Worm (Caenorhabditis elegans) whole organism, L1 larva: ENCODE measurements around the gene F10E9.1.

ENCODE experiments used
- C04F5.9 ChIP-seq: sonication (generic microtip); optimal IDR thresholded peaks from 2 replicates; lab custom pipeline; 2016; ENCODE audit warnings: missing genetic modification characterization, missing compliant biosample characterization
- C16A3.4 ChIP-seq: fragments of 150-350 bp; optimal IDR thresholded peaks from 2 replicates; lab custom pipeline; 2014; ENCODE audit warnings: missing biosample characterization, missing genetic modification characterization
- C34B4.2 ChIP-seq: sonication (generic microtip); optimal IDR thresholded peaks from 2 replicates; lab custom pipeline; 2017; ENCODE audit warnings: mild to moderate bottlenecking, missing genetic modification characterization, missing compliant biosample characterization
- F16B12.6 ChIP-seq: fragments of 150-350 bp; optimal IDR thresholded peaks from 2 replicates; lab custom pipeline; 2014; ENCODE audit warnings: missing biosample characterization, missing genetic modification characterization
- Y116A8C.19 ChIP-seq: sonication (generic microtip); optimal IDR thresholded peaks from 2 replicates; lab custom pipeline; 2016; ENCODE audit warnings: missing compliant biosample characterization, missing genetic modification characterization, borderline replicate concordance
- alr-1 ChIP-seq: fragments of 200-800 bp; sonication (Bioruptor generic); optimal IDR thresholded peaks from 2 replicates; lab custom pipeline; 2018; ENCODE audit warnings: borderline replicate concordance, mild to moderate bottlenecking, missing genetic modification characterization, missing compliant biosample characterization
- aly-2 ChIP-seq: fragments of 150-350 bp; optimal IDR thresholded peaks from 2 replicates; lab custom pipeline; 2014; ENCODE audit warnings: missing biosample characterization, missing genetic modification characterization
- ama-1 ChIP-seq: fragments of 150-350 bp; optimal IDR thresholded peaks from 2 replicates; lab custom pipeline; 2014
- ceh-63 ChIP-seq: fragments of 200-800 bp; sonication (Bioruptor generic); optimal IDR thresholded peaks from 2 replicates; lab custom pipeline; 2018; ENCODE audit warnings: mild to moderate bottlenecking, missing genetic modification characterization, missing compliant biosample characterization
- ceh-90 ChIP-seq: sonication (generic microtip); optimal IDR thresholded peaks from 2 replicates; lab custom pipeline; 2016; ENCODE audit warnings: missing genetic modification characterization, missing compliant biosample characterization
- dpl-1 ChIP-seq, 3 experiments: fragments of 150-350 bp in 2 of 3; sonication (generic microtip) in 1 of 3; optimal IDR thresholded peaks; 2 replicates each; lab custom pipeline; 2014 to 2017; ENCODE audit warnings: missing biosample characterization in 3 of 3, missing genetic modification characterization in 3 of 3, missing genetic modification reagents in 3 of 3
- dsc-1 ChIP-seq: sonication (generic microtip); optimal IDR thresholded peaks from 2 replicates; lab custom pipeline; 2016; ENCODE audit warnings: mild to moderate bottlenecking, missing genetic modification characterization, missing compliant biosample characterization
- efl-3 ChIP-seq: fragments of 200-800 bp; sonication (Bioruptor generic); optimal IDR thresholded peaks from 2 replicates; lab custom pipeline; 2018; ENCODE audit warnings: mild to moderate bottlenecking, missing genetic modification characterization, missing compliant biosample characterization
- egl-13 ChIP-seq: sonication (generic microtip); optimal IDR thresholded peaks from 2 replicates; lab custom pipeline; 2016; ENCODE audit warnings: missing genotype, missing genetic modification reagents, missing genetic modification characterization, missing compliant biosample characterization
- egl-27 ChIP-seq, 2 experiments: fragments of 150-350 bp in 1 of 2; sonication (generic microtip); optimal IDR thresholded peaks; 3 replicates each; lab custom pipeline; 2017 to 2018; ENCODE audit warnings: missing biosample characterization in 2 of 2, missing genetic modification characterization in 2 of 2, missing genetic modification reagents in 2 of 2
- elt-2 ChIP-seq: sonication (generic microtip); optimal IDR thresholded peaks from 2 replicates; lab custom pipeline; 2016; ENCODE audit warnings: missing genetic modification characterization, mild to moderate bottlenecking, inconsistent platforms, missing compliant biosample characterization, missing genetic modification reagents
- elt-3 ChIP-seq, 6 experiments: fragments of 150-350 bp in 1 of 6; sonication (generic microtip); optimal IDR thresholded peaks; 2 replicates each; lab custom pipeline; 2017 to 2018; ENCODE audit warnings: missing biosample characterization in 6 of 6, missing genetic modification characterization in 6 of 6, inconsistent platforms in 1 of 6
- ets-5 ChIP-seq: fragments of 200-800 bp; sonication (Bioruptor generic); IDR thresholded peaks from 2 replicates; pipeline ENCODE4 v1.3.6; 2022; ENCODE audit warnings: missing genetic modification characterization, missing compliant biosample characterization
- fkh-8 ChIP-seq: sonication (generic microtip); optimal IDR thresholded peaks from 2 replicates; lab custom pipeline; 2016; ENCODE audit warnings: mild to moderate bottlenecking, missing genetic modification characterization, missing compliant biosample characterization
- grh-1 ChIP-seq: fragments of 200-800 bp; sonication (Bioruptor generic); IDR thresholded peaks from 2 replicates; pipeline ENCODE4 v1.3.6; 2022; ENCODE audit warnings: missing genetic modification reagents, missing genetic modification characterization, missing compliant biosample characterization
- hlh-17 ChIP-seq: fragments of 200-800 bp; sonication (Bioruptor generic); optimal IDR thresholded peaks from 2 replicates; lab custom pipeline; 2018; ENCODE audit warnings: missing genetic modification characterization, mild to moderate bottlenecking, missing compliant biosample characterization, moderate library complexity, borderline replicate concordance
- hlh-4 ChIP-seq: sonication (generic microtip); optimal IDR thresholded peaks from 2 replicates; lab custom pipeline; 2016; ENCODE audit warnings: mild to moderate bottlenecking, missing genetic modification characterization, missing compliant biosample characterization
- hpl-2 ChIP-seq: fragments of 150-350 bp; optimal IDR thresholded peaks from 2 replicates; lab custom pipeline; 2014; ENCODE audit warnings: missing biosample characterization, missing genetic modification reagents, missing genetic modification characterization
- isw-1 ChIP-seq: fragments of 200-800 bp; sonication (Bioruptor generic); IDR thresholded peaks from 2 replicates; pipeline ENCODE4 v1.3.6; 2022; ENCODE audit warnings: missing genetic modification characterization, missing compliant biosample characterization
- lin-14 ChIP-seq: fragments of 200-800 bp; sonication (Bioruptor generic); optimal IDR thresholded peaks from 2 replicates; lab custom pipeline; 2018; ENCODE audit warnings: mild to moderate bottlenecking, missing genetic modification characterization, moderate library complexity, missing compliant biosample characterization
- lin-15B ChIP-seq: fragments of 150-350 bp; sonication (generic microtip); optimal IDR thresholded peaks from 3 replicates; lab custom pipeline; 2014; ENCODE audit warnings: missing biosample characterization, missing genetic modification characterization
- lin-35 ChIP-seq, 2 experiments: fragments of 150-350 bp; optimal IDR thresholded peaks; 2 replicates each; lab custom pipeline; 2014; ENCODE audit warnings: missing biosample characterization in 2 of 2, missing genetic modification characterization in 2 of 2, missing genetic modification reagents in 2 of 2
- lsy-2 ChIP-seq, 2 experiments: fragments of 150-350 bp; optimal IDR thresholded peaks; 2 replicates each; lab custom pipeline; 2014; ENCODE audit warnings: missing biosample characterization in 2 of 2, missing genetic modification characterization in 2 of 2
- mab-9 ChIP-seq: fragments of 200-800 bp; sonication (Bioruptor generic); IDR thresholded peaks from 2 replicates; pipeline ENCODE4 v1.3.6; 2022; ENCODE audit warnings: missing genetic modification reagents, missing genetic modification characterization, missing compliant biosample characterization
- mef-2 ChIP-seq: fragments of 150-350 bp; optimal IDR thresholded peaks from 2 replicates; lab custom pipeline; 2014; ENCODE audit warnings: missing biosample characterization, missing genetic modification characterization
- mep-1 ChIP-seq: fragments of 150-350 bp; optimal IDR thresholded peaks from 2 replicates; lab custom pipeline; 2014; ENCODE audit warnings: missing biosample characterization, missing genetic modification characterization
- nhr-11 ChIP-seq: fragments of 150-350 bp; optimal IDR thresholded peaks from 2 replicates; lab custom pipeline; 2014; ENCODE audit warnings: missing biosample characterization, missing genetic modification characterization
- nhr-12 ChIP-seq: sonication (generic microtip); optimal IDR thresholded peaks from 2 replicates; lab custom pipeline; 2017; ENCODE audit warnings: missing biosample characterization, missing genetic modification characterization
- nhr-19 ChIP-seq: fragments of 200-800 bp; sonication (Bioruptor generic); conservative IDR thresholded peaks from 2 replicates; pipeline ENCODE4 v1.3.6; 2022; ENCODE audit warnings: missing genetic modification characterization, missing compliant biosample characterization
- nhr-237 ChIP-seq: fragments of 150-350 bp; optimal IDR thresholded peaks from 2 replicates; lab custom pipeline; 2014; ENCODE audit warnings: missing biosample characterization, missing genetic modification characterization
- nhr-28 ChIP-seq: fragments of 150-350 bp; optimal IDR thresholded peaks from 2 replicates; lab custom pipeline; 2014; ENCODE audit warnings: missing biosample characterization, missing genetic modification characterization
- nhr-71 ChIP-seq: sonication (generic microtip); optimal IDR thresholded peaks from 2 replicates; lab custom pipeline; 2016; ENCODE audit warnings: mild to moderate bottlenecking, missing genetic modification characterization, moderate library complexity, missing compliant biosample characterization
- nhr-76 ChIP-seq: sonication (generic microtip); optimal IDR thresholded peaks from 2 replicates; lab custom pipeline; 2017; ENCODE audit warnings: missing biosample characterization, missing genetic modification characterization
- nhr-77 ChIP-seq: fragments of 150-350 bp; optimal IDR thresholded peaks from 2 replicates; lab custom pipeline; 2014; ENCODE audit warnings: missing biosample characterization, missing genetic modification characterization
- nhr-85 ChIP-seq: sonication (generic microtip); peaks from one replicate; lab custom pipeline; 2016; ENCODE audit warnings: missing genetic modification characterization, inconsistent platforms, missing compliant biosample characterization
- pax-3 ChIP-seq: fragments of 200-800 bp; sonication (Bioruptor generic); optimal IDR thresholded peaks from 2 replicates; lab custom pipeline; 2018; ENCODE audit warnings: mild to moderate bottlenecking, missing genetic modification characterization, moderate library complexity, missing compliant biosample characterization
- snpc-4 ChIP-seq: fragments of 150-350 bp; optimal IDR thresholded peaks from 2 replicates; lab custom pipeline; 2014; ENCODE audit warnings: missing biosample characterization, missing genetic modification characterization
- sptf-1 ChIP-seq: fragments of 150-350 bp; optimal IDR thresholded peaks from 2 replicates; lab custom pipeline; 2014; ENCODE audit warnings: missing biosample characterization, missing genetic modification characterization
- sup-37 ChIP-seq: fragments of 200-800 bp; sonication (Bioruptor generic); optimal IDR thresholded peaks from 2 replicates; lab custom pipeline; 2018; ENCODE audit warnings: mild to moderate bottlenecking, missing genetic modification characterization, missing compliant biosample characterization
- swsn-7 ChIP-seq: sonication (generic microtip); optimal IDR thresholded peaks from 2 replicates; lab custom pipeline; 2016; ENCODE audit warnings: missing genetic modification characterization, missing compliant biosample characterization
- tbx-2 ChIP-seq: sonication (generic microtip); optimal IDR thresholded peaks from 2 replicates; lab custom pipeline; 2016; ENCODE audit warnings: missing genetic modification characterization, missing compliant biosample characterization
- unc-30 ChIP-seq: sonication (generic microtip); optimal IDR thresholded peaks from 2 replicates; lab custom pipeline; 2017; ENCODE audit warnings: missing biosample characterization, missing genetic modification characterization
- unc-86 ChIP-seq: sonication (generic microtip); optimal IDR thresholded peaks from 2 replicates; lab custom pipeline; 2016; ENCODE audit warnings: missing genetic modification characterization, missing compliant biosample characterization
- unc-98 ChIP-seq: fragments of 200-800 bp; sonication (Bioruptor generic); IDR thresholded peaks from 2 replicates; pipeline ENCODE4 v1.3.6; 2022; ENCODE audit warnings: missing genetic modification characterization, missing compliant biosample characterization
- xbp-1 ChIP-seq: sonication (generic microtip); optimal IDR thresholded peaks from 2 replicates; lab custom pipeline; 2016; ENCODE audit warnings: missing genetic modification characterization, missing compliant biosample characterization
- zag-1 ChIP-seq: fragments of 150-350 bp; optimal IDR thresholded peaks from 2 replicates; lab custom pipeline; 2014; ENCODE audit warnings: missing biosample characterization, missing genetic modification characterization
- ztf-4 ChIP-seq: fragments of 150-350 bp; optimal IDR thresholded peaks from 2 replicates; lab custom pipeline; 2014; ENCODE audit warnings: missing biosample characterization, missing genetic modification characterization

Gene F10E9.1

ce11 chrIII:8319100-8319499 is 3.9 kb upstream of the F10E9.1 start, which contains the start of gene F10E9.11 (continued):
- peak; percentile 98 for TF ChIP-seq lin-35 (GFP tag; optimal IDR thresholded peaks at IDR 0.05; lab: Kevin White, UChicago)
- TF ChIP-seq nhr-19 (GFP tag; lab: Robert Waterston, UW) = peak; percentile 84
- peak; percentile 82 for TF ChIP-seq egl-13 (tag; lab: Kevin White, UChicago)
- peak in 3 of 6 experiments; percentile 25 to 52 (median 28) for TF ChIP-seq elt-3 (tag; optimal IDR thresholded peaks at IDR 0.05; lab: Kevin White, UChicago)
- TF ChIP-seq nhr-237 (tag; lab: Kevin White, UChicago) = peak; percentile 2
- TF ChIP-seq hpl-2 = no peak
- TF ChIP-seq ceh-63 (GFP tag; lab: Kevin White, UChicago) = no peak
- TF ChIP-seq nhr-28 = no peak
- TF ChIP-seq lin-15B = no peak
- TF ChIP-seq nhr-77 (tag; lab: Kevin White, UChicago) = peak; percentile 36
- no peak for TF ChIP-seq mef-2 (tag; lab: Kevin White, UChicago)
- TF ChIP-seq nhr-85 (tag; lab: Kevin White, UChicago) = peak; percentile 96
- peak; percentile 62 for TF ChIP-seq ama-1
- peak; percentile 86 for TF ChIP-seq fkh-8 (tag; lab: Kevin White, UChicago)
- TF ChIP-seq tbx-2 (tag; lab: Kevin White, UChicago) = peak; percentile 92
- peak; percentile 76 for TF ChIP-seq isw-1 (GFP tag; lab: Robert Waterston, UW)
- TF ChIP-seq nhr-76 = no peak
- TF ChIP-seq xbp-1 (tag; lab: Kevin White, UChicago) = peak; percentile 85
- TF ChIP-seq dpl-1 (GFP tag; optimal IDR thresholded peaks at IDR 0.05; lab: Kevin White, UChicago) = peak; percentile 96
- TF ChIP-seq swsn-7 (tag; lab: Kevin White, UChicago) = peak; percentile 85
- TF ChIP-seq nhr-71 (tag; lab: Kevin White, UChicago) = peak; percentile 93
- peak; percentile 74 for TF ChIP-seq unc-86 (tag; lab: Kevin White, UChicago)
- no peak for TF ChIP-seq nhr-12 (tag; lab: Kevin White, UChicago)
- peak; percentile 57 for TF ChIP-seq ztf-4 (tag; lab: Kevin White, UChicago)
- peak; percentile 85 for TF ChIP-seq lin-14 (GFP tag; lab: Kevin White, UChicago)
- no peak for TF ChIP-seq sptf-1
- no peak for TF ChIP-seq C34B4.2 (tag; lab: Kevin White, UChicago)
- TF ChIP-seq grh-1 (GFP tag; lab: Robert Waterston, UW) = no peak; the same call in 1 of the 2 replicates
- TF ChIP-seq ets-5 (GFP tag; lab: Robert Waterston, UW) = no peak
- peak; percentile 74 for TF ChIP-seq C04F5.9 (tag; lab: Kevin White, UChicago)
- TF ChIP-seq egl-27 (tag; optimal IDR thresholded peaks at IDR 0.05; lab: Kevin White, UChicago) = no peak
- no peak for TF ChIP-seq hlh-17 (GFP tag; lab: Kevin White, UChicago)
- peak; percentile 92 for TF ChIP-seq ceh-90 (tag; lab: Kevin White, UChicago)
- no peak for TF ChIP-seq aly-2 (tag; lab: Kevin White, UChicago)
- TF ChIP-seq sup-37 (GFP tag; lab: Kevin White, UChicago) = no peak
- TF ChIP-seq lsy-2 (tag; optimal IDR thresholded peaks at IDR 0.05; lab: Kevin White, UChicago) = peak; percentile 88 to 92
- TF ChIP-seq pax-3 (tag; lab: Kevin White, UChicago) = peak; percentile 88
- TF ChIP-seq dsc-1 (tag; lab: Kevin White, UChicago) = peak; percentile 92
- peak; percentile 51 for TF ChIP-seq snpc-4 (tag; lab: Kevin White, UChicago)
- no peak for TF ChIP-seq hlh-4 (tag; lab: Kevin White, UChicago)
- TF ChIP-seq mep-1 = peak; percentile 95
- TF ChIP-seq alr-1 (tag; lab: Kevin White, UChicago) = no peak
- peak; percentile 81 for TF ChIP-seq C16A3.4 (tag; lab: Kevin White, UChicago)
- no peak for TF ChIP-seq zag-1 (tag; lab: Kevin White, UChicago)
- TF ChIP-seq F16B12.6 (tag; lab: Kevin White, UChicago) = peak; percentile 67
- peak; percentile 9 for TF ChIP-seq elt-2 (tag; lab: Kevin White, UChicago)
- no peak for TF ChIP-seq mab-9
- TF ChIP-seq unc-30 (tag; lab: Kevin White, UChicago) = no peak
- TF ChIP-seq nhr-11 (tag; lab: Kevin White, UChicago) = no peak
- TF ChIP-seq unc-98 = peak; percentile 76
- TF ChIP-seq Y116A8C.19 (tag; lab: Kevin White, UChicago) = peak; percentile 57
- TF ChIP-seq efl-3 = no peak
